Worm (Caenorhabditis elegans) whole organism, dauer: ENCODE measurements around the gene Y38F2AR.3.

Experiments
- unc-62 ChIP-seq: sonication (generic microtip); optimal IDR thresholded peaks from 2 replicates; lab custom pipeline; 2017; ENCODE audit warnings: missing biosample characterization, missing genetic modification reagents, missing genetic modification characterization

Gene Y38F2AR.3

DNA sequence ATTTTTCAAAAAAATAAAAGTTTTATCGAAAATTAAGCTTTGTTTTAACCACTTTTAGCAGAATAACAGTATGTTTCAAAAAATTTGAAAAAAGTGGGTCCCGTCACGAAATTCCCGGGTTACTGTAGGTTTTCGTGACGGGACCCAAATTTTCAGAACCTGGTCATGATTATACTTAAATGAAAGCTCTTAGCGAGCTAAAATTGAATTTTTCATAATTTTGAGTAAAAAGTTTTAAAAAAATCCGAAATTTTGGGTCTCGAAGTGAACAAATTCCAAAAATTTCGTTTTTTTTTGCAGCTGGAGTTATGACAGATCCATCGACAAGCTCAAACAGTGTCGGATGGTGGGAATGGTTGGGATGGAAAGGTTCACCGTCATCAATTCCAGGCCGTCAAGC is at the start of gene Y38F2AR.3:
TSS of gene Y38F2AR.3 (plus strand) at position 301 of the 400 bp plus-strand sequence.
- no peak for TF ChIP-seq unc-62

- no peak for TF ChIP-seq unc-62
Measured at ce11 chrIV:2348862-2349321, 34.9 kb upstream of the Y38F2AR.3 start, which contains the start of the genes ppgn-1 and tftc-1. Gene ppgn-1 (minus strand): TSS chrIV:2348912. Gene tftc-1 (plus strand): TSS chrIV:2349271.

- TF ChIP-seq unc-62 = no peak
Measured at ce11 chrIV:2387970-2388705, 4.3 kb downstream of the Y38F2AR.3 start, which contains the start of gene sec-61.B. Gene sec-61.B (minus strand): TSS chrIV:2388675.

- TF ChIP-seq unc-62 = no peak
Measured at ce11 chrIV:2388949-2389495, 5.2 kb downstream of the Y38F2AR.3 start, which contains the start of gene trap-3. Gene trap-3 (plus strand): TSS chrIV:2389445.

- TF ChIP-seq unc-62 = no peak
Measured at ce11 chrIV:2389745-2390144, 5.9 kb downstream of the Y38F2AR.3 start.

DNA sequence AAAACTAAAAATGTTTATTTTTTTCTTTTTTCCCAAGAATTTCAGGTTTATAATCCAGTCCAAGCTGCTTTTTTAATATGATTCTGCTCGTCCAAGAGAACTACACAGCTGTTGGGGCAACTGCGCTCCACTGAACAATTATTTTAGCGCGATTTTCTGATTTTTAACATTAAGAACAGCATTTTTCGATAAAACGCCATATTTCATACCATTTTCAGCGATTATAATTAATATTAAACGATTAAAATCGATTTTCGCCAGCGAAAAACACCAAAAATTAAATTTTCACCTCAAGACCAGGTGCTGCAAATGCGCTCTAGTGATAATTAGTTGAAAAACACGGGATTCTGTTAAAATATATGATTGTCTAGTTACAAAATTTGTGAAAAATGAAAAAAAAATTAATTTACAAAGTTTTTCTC is 6.4 kb downstream of the Y38F2AR.3 start:
- TF ChIP-seq unc-62 = no peak

DNA sequence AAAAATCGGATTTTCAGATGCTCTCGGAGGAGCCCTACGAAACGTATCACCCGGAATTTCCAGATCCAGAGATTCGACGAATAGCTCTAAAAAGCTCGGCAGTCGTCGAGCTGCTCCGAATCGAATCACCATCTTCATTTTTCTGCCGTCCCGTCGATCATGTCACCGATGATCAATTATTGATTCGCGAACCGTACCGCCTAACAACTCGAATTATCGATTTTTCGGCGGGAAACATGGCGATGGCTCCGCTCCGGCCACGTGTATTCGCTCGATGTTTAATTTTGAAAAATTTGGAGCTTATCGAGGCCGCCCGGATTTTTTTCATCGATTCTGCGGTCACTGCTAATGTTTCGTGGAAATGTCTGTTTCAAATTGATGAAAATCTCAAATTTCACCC is 7.0 kb downstream of the Y38F2AR.3 start, which contains the start of gene eri-5:
TSS of gene eri-5 (plus strand) at position 18 of the 400 bp plus-strand sequence.
- no peak for TF ChIP-seq unc-62

ce11 chrIV:2391809-2392208 is 8.0 kb downstream of the Y38F2AR.3 start:
- TF ChIP-seq unc-62 = no peak

DNA sequence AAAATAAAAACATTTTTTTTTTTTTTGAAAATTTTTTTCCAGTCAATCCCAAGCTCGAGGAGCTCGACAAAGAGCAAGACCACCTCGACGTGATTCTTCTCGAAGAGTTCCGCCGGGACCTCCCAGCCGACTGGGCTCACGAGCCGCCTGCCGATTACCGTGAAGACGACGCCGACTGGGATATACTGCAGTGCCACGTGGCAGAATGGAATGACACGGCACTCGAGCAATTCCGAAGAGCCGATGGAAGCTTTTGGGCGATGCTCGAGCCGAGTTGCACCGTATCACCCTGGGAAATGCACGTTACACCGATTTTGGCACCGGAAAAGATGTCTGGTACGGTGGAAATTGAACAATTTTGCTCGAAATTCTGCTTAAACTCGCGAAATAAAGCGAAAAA is 9.2 kb downstream of the Y38F2AR.3 start:
- TF ChIP-seq unc-62 = no peak

- TF ChIP-seq unc-62 = no peak
Measured at ce11 chrIV:2395997-2396396, 12.2 kb downstream of the Y38F2AR.3 start.

DNA sequence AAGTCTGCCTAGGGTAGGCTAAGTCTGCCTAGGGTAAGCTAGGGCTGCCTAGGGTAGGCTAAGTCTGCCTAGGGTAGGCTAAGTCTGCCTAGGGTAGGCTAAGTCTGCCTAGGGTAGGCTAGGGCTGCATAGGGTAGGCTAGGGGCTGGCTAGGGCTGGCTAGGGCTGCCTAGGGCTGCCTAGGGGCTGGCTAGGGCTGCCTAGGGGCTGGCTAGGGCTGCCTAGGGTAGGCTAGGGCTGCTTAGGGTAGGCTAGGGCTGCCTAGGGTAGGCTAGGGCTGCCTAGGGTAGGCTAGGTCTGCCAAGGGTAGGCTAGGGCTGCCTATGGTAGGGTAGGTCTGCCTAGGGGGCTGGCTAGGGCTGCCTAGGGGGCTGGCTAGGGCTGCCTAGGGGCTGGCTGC is 14.5 kb downstream of the Y38F2AR.3 start:
- no peak for TF ChIP-seq unc-62

DNA sequence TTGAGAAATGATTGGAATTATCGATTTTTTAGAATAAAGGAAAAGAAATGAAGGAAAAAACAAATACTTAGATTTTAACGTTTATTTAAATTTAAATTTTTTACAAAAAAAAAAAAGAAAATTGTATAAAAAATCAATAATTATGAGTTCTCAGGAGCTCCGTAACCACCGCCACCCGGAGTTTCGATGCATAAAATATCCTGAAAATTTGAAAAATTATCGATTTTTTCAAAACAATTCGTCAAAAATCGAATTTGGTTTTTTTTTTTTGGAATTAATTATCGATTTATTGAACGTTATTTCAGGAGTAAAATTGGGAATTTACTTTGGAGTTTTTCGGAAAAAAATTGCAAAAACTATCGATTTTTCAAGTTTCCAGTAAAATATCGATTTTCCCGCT is 15.6 kb downstream of the Y38F2AR.3 start, which contains the start of gene Y38F2AR.10:
TSS of gene Y38F2AR.10 (minus strand) at position 101 of the 400 bp plus-strand sequence.
- no peak for TF ChIP-seq unc-62

- TF ChIP-seq unc-62 = no peak
Measured at ce11 chrIV:2400651-2401050, 16.8 kb downstream of the Y38F2AR.3 start.

DNA sequence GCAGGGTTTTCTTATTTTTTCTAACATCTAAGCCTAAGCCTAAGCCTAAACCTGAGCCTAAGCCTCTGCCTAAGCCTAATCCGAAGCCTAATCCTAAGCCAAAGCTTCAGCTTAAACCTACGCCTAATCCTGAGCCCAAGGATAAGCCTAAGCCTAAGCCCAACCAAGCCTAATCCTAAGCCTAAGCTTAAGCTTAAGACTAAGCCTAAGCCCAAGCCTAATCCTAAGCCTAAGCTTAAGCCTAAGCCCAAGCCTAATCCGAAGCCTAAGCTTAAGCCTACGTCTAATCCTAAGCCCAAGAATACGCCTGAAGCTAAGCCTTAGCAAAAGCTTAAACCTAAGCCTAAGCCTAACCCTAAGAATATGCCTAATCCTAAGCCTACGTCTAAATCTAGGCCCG is 19.6 kb downstream of the Y38F2AR.3 start:
- no peak for TF ChIP-seq unc-62

- TF ChIP-seq unc-62 = no peak
Measured at ce11 chrIV:2407704-2408103, 23.9 kb downstream of the Y38F2AR.3 start.

DNA sequence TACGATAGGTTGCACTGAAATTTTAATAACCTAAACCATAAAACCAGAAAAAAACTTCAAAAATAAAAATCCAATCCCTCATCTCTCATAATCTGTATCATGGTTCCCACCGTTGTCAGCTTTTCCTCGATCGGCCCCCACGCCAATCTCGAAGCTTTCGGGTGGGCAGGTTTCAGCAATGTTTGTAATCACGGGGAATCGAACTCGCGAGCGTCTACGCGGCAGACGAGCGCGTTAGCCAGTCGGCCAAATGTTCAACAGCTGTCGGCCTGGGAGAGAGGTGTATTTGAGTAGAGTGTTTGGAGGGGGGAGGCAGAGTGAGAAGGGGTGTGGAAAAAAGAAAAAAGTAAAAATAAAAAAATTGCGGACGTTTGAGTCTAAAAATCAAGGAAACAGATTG is 24.6 kb downstream of the Y38F2AR.3 start:
- no peak for TF ChIP-seq unc-62

ce11 chrIV:2412370-2412962 is 28.7 kb downstream of the Y38F2AR.3 start, which contains the start of gene Y38F2AR.12:
Gene Y38F2AR.12 (minus strand): TSS chrIV:2412420.
- TF ChIP-seq unc-62 = no peak
